Fruit fly (Drosophila melanogaster): ENCODE measurements around the gene Cyp28d2.

Cyp28d2 gene

DNA sequence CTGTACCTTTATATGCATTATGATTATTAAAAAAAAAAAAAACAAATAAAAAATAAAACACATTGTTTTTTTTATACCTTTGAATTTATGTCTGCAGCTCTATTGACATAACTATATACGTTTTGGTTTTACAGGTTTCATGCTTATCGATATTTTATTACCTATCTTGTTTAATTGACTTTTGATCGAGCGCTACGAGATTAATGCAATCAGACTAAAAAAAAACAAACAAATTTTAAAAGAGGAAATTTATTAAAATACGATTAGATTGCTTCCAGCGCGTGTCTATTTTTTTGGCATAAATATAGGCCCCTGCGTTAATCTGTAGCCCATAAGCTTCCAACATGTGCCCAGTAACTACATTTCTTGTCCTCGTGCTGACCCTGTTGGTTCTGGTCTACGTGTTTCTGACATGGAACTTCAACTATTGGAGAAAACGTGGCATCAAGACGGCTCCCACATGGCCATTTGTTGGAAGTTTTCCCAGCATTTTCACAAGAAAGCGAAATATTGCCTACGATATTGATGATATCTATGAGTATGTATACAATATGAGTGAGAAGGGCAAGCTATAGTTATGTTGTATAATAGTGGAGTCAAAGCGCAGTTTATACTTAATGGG lies at the start of gene Cyp28d2:
Gene Cyp28d2 (plus strand): TSS at position 304 of the 622 bp plus-strand sequence.
- TF ChIP-seq topi (GFP tag; optimal IDR thresholded peaks at IDR 0.05) (no peak), Lpt (GFP tag; optimal IDR thresholded peaks at IDR 0.05) (no peak), CG10669 (GFP tag; optimal IDR thresholded peaks at IDR 0.05) (no peak), CG16779 (tag; optimal IDR thresholded peaks at IDR 0.05) (no peak), Sox14 (GFP tag; optimal IDR thresholded peaks at IDR 0.05) (no peak), fkh (GFP tag; optimal IDR thresholded peaks at IDR 0.05) (no peak), CG10631 (GFP tag; optimal IDR thresholded peaks at IDR 0.05) (no peak), CG11902 (GFP tag; optimal IDR thresholded peaks at IDR 0.05) (no peak), CG9139 (GFP tag; optimal IDR thresholded peaks at IDR 0.05) (no peak), CG8119 (GFP tag; IDR thresholded peaks at IDR 0.05) (no peak), salr (GFP tag; optimal IDR thresholded peaks at IDR 0.05) (no peak), CG1621 (tag; optimal IDR thresholded peaks at IDR 0.05) (no peak), pdm3 (GFP tag; optimal IDR thresholded peaks at IDR 0.05) (no peak), ss (GFP tag; optimal IDR thresholded peaks at IDR 0.05) (no peak), Eip75B (GFP tag; optimal IDR thresholded peaks at IDR 0.05) (no peak), svp (GFP tag) (no peak), Hr4 (GFP tag; optimal IDR thresholded peaks at IDR 0.05) (no peak), spab (GFP tag; optimal IDR thresholded peaks at IDR 0.05) (no peak), CG11762 (GFP tag; optimal IDR thresholded peaks at IDR 0.05; ENCODE audit: insufficient read depth) (no peak)

DNA sequence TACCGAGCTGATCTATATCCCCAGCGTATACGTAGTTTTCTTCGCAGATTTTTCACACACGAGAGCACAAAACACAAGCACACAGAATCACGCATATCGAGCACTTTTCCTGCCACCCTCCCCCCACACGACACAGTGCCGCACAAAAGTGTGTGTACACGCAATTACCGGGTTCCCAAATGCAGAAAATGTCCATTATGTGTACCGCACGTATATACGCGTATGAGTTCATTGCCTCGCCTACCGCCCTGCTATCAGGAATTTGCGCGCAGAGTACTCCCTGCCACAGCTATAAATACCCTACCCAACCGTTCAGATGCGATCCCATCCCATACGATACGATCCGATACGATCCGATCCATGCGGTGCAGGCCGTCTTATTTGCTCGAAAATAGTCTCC lies 20.5 kb upstream of the Cyp28d2 start:
- TF ChIP-seq Blimp-1 (GFP tag; optimal IDR thresholded peaks at IDR 0.05): no peak
- TF ChIP-seq net (GFP tag; optimal IDR thresholded peaks at IDR 0.05): no peak
- TF ChIP-seq svp (GFP tag): peak; percentile 77
- no peak for TF ChIP-seq salr (GFP tag; optimal IDR thresholded peaks at IDR 0.05)
- TF ChIP-seq achi (GFP tag; optimal IDR thresholded peaks at IDR 0.05): no peak
- peak; percentile 59 for TF ChIP-seq Lpt (GFP tag; optimal IDR thresholded peaks at IDR 0.05)
- no peak for TF ChIP-seq lz (GFP tag; optimal IDR thresholded peaks at IDR 0.05)
- no peak for TF ChIP-seq CG6163 (GFP tag; IDR thresholded peaks at IDR 0.05)
- TF ChIP-seq CG8632 (GFP tag; optimal IDR thresholded peaks at IDR 0.05): no peak
- TF ChIP-seq Hr39 (GFP tag; optimal IDR thresholded peaks at IDR 0.05): no peak
- no peak for TF ChIP-seq cyc (GFP tag; optimal IDR thresholded peaks at IDR 0.05)

DNA sequence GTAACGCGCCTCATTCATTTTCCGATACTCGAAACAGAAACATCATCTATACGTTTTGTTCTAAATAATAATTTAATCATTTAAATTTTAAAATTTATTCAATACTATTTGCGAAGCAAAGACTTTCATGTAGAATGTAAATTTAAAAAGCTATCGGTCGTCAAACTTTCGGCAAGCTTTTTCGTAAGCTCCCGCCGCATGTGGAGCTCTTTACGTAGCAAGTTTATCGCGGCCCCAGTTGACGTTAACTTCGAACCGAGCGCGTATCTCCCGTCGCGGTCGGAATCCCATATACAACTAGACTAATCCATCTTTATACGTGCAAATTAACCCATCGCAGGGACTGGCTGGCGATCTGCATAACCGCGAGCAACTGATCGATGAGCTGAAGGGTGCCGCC lies 11.4 kb upstream of the Cyp28d2 start:
- TF ChIP-seq CG3032 (tag; optimal IDR thresholded peaks at IDR 0.05) (no peak), salr (GFP tag; optimal IDR thresholded peaks at IDR 0.05) (no peak), topi (GFP tag; optimal IDR thresholded peaks at IDR 0.05) (no peak), CG7368 (GFP tag; optimal IDR thresholded peaks at IDR 0.05) (no peak), CG8319 (GFP tag; optimal IDR thresholded peaks at IDR 0.05) (no peak), CG11762 (GFP tag; optimal IDR thresholded peaks at IDR 0.05; ENCODE audit: insufficient read depth) (no peak), CG1621 (tag; optimal IDR thresholded peaks at IDR 0.05) (no peak), Blimp-1 (GFP tag; optimal IDR thresholded peaks at IDR 0.05) (no peak), Ets21C (GFP tag; optimal IDR thresholded peaks at IDR 0.05) (no peak), CG8632 (GFP tag; optimal IDR thresholded peaks at IDR 0.05) (no peak), CG32006 (GFP tag; optimal IDR thresholded peaks at IDR 0.05) (no peak), Eip75B (GFP tag; optimal IDR thresholded peaks at IDR 0.05) (no peak), spab (GFP tag; optimal IDR thresholded peaks at IDR 0.05) (no peak), esn (GFP tag; optimal IDR thresholded peaks at IDR 0.05) (no peak), ss (GFP tag; optimal IDR thresholded peaks at IDR 0.05) (no peak), OdsH (GFP tag; optimal IDR thresholded peaks at IDR 0.05) (no peak), net (GFP tag; optimal IDR thresholded peaks at IDR 0.05) (no peak), CG6163 (GFP tag; IDR thresholded peaks at IDR 0.05) (no peak), fkh (GFP tag; optimal IDR thresholded peaks at IDR 0.05) (no peak), Hr4 (GFP tag; optimal IDR thresholded peaks at IDR 0.05) (no peak)

DNA sequence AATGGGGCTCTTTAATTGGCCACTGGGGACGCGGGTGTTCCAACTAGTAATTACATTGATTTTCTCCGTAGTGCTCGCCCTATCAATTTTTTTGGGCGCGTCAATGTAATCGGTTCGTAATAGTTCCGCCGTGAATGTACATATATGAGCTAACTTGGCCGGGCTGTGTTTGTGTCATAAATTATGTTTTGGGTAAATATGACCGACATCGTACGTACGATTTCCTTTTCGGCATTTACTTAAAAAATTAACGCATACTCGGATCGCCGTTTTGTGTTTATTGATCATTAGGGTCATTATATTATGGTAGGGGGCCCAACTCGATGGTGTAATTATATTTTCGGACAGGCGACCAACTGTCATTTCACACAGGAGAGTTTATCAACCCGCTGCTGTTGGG lies 10.4 kb upstream of the Cyp28d2 start:
- TF ChIP-seq fkh (GFP tag; optimal IDR thresholded peaks at IDR 0.05) (peak; percentile 91), achi (GFP tag; optimal IDR thresholded peaks at IDR 0.05) (no peak)

All from whole organism, prepupa.